Worm (Caenorhabditis elegans): ENCODE data around the gene smc-6.

- TF ChIP-seq aly-2 (tag; optimal IDR thresholded peaks at IDR 0.05) (no peak), unc-62 (GFP tag; optimal IDR thresholded peaks at IDR 0.05) (no peak), snpc-4 (tag; optimal IDR thresholded peaks at IDR 0.05) (no peak), lin-15B (tag; optimal IDR thresholded peaks at IDR 0.05) (peak; percentile 49), fkh-10 (GFP tag; optimal IDR thresholded peaks at IDR 0.05) (no peak), hmg-11 (tag; optimal IDR thresholded peaks at IDR 0.05) (no peak), ceh-16 (tag; optimal IDR thresholded peaks at IDR 0.05) (no peak), ZK546.5 (tag; optimal IDR thresholded peaks at IDR 0.05) (no peak), nhr-11 (tag; optimal IDR thresholded peaks at IDR 0.05) (no peak), R02D3.7 (tag; optimal IDR thresholded peaks at IDR 0.05) (no peak), zag-1 (tag; optimal IDR thresholded peaks at IDR 0.05) (no peak), ztf-11 (tag; optimal IDR thresholded peaks at IDR 0.05) (no peak), fos-1 (tag; optimal IDR thresholded peaks at IDR 0.05) (no peak), unc-39 (tag; optimal IDR thresholded peaks at IDR 0.05) (no peak)
These were observed 11.4 kb upstream of the smc-6 start, which contains the start of gene F54D5.5 for ce11 chrII:11566970-11567711.

Data from whole organism, L3 larva.